Fruit fly (Drosophila melanogaster) whole organism, adult: ENCODE results near the gene CCDC53.

ENCODE experiments used
- CG11617 ChIP-seq: fragments of 200-800 bp; sonication (Bioruptor generic); optimal IDR thresholded peaks from 2 replicates; lab custom pipeline; 2017; ENCODE audit warnings: mild to moderate bottlenecking, missing biosample characterization, missing genetic modification reagents, missing genetic modification characterization
- CG14711 ChIP-seq: fragments of 200-800 bp; sonication (Bioruptor generic); optimal IDR thresholded peaks from 2 replicates; lab custom pipeline; 2018; ENCODE audit warnings: missing biosample characterization, mild to moderate bottlenecking, missing genetic modification characterization, moderate library complexity
- CG33017 ChIP-seq: fragments of 200-800 bp; sonication (Bioruptor generic); optimal IDR thresholded peaks from 2 replicates; lab custom pipeline; 2018; ENCODE audit warnings: missing biosample characterization, mild to moderate bottlenecking, missing genetic modification characterization, moderate library complexity
- CG5204 ChIP-seq: fragments of 200-800 bp; sonication (Bioruptor generic); optimal IDR thresholded peaks from 2 replicates; lab custom pipeline; 2016; ENCODE audit warnings: missing biosample characterization, missing genetic modification characterization
- CG7101 ChIP-seq: fragments of 200-800 bp; sonication (Bioruptor generic); optimal IDR thresholded peaks from 2 replicates; lab custom pipeline; 2018; ENCODE audit warnings: missing biosample characterization, mild to moderate bottlenecking, missing genetic modification characterization, moderate library complexity
- Mnt ChIP-seq: fragments of 200-800 bp; sonication (Bioruptor generic); optimal IDR thresholded peaks from 2 replicates; lab custom pipeline; 2016; ENCODE audit warnings: missing biosample characterization, mild to moderate bottlenecking, missing genetic modification characterization
- bab1 ChIP-seq: fragments of 200-800 bp; sonication (Bioruptor generic); optimal IDR thresholded peaks from 3 replicates; lab custom pipeline; 2019; ENCODE audit warnings: missing biosample characterization, mild to moderate bottlenecking, missing genetic modification characterization, moderate library complexity
- cnc ChIP-seq, 2 experiments: fragments of >200 bp; optimal IDR thresholded peaks; 2 replicates each; lab custom pipeline; 2017
- ovo ChIP-seq: fragments of 200-800 bp; sonication (Bioruptor generic); optimal IDR thresholded peaks from 2 replicates; lab custom pipeline; 2016; ENCODE audit warnings: missing biosample characterization, missing genetic modification characterization
- pad ChIP-seq: fragments of 200-800 bp; sonication (Bioruptor generic); optimal IDR thresholded peaks from 3 replicates; lab custom pipeline; 2017; ENCODE audit warnings: missing biosample characterization, missing genetic modification characterization, mild to moderate bottlenecking, moderate library complexity, missing genetic modification reagents
- tj ChIP-seq: fragments of 200-800 bp; sonication (Bioruptor generic); optimal IDR thresholded peaks from 3 replicates; lab custom pipeline; 2017; ENCODE audit warnings: missing biosample characterization, mild to moderate bottlenecking, missing genetic modification characterization, moderate library complexity
- toe ChIP-seq: fragments of 200-800 bp; sonication (Bioruptor generic); optimal IDR thresholded peaks from 2 replicates; lab custom pipeline; 2016; ENCODE audit warnings: missing biosample characterization, missing genetic modification characterization

DNA sequence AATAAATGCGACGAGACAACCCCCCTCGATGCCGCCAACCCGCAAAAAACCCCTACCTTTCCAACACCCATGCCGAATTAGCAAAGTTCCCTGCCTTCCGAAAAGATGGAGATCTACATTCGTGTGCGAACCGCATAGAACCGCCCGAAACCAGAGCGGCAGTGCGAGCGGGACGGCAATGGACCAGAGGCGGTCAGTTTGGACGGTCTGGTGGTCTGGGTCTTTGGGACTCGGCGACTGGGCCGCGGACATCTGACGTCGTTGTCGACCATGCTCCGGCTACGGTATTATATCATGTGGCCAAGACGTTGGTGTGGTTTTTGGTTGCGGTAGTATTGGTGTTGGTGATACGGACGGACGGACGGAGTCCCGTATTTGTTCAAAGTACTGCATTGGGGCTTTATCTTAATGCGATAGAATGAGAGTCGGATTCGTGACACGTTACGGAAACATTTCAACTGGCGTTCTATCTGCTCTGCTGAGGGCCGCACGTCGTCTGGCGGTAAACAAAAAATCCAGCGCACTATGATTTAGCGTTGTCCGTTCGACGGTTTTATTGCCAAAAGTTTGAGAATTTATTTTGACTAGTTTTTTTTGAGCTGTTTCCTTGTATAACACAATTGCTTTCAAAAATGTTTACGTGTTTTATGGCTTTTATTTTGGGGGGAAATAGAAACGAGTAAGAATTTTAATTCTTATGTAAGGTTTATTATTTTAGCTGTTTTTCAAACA lies 46.0 kb downstream of the CCDC53 start:
- no peak for TF ChIP-seq CG5204
- peak; percentile 2 for TF ChIP-seq tj (GFP tag; lab: Kevin White, UChicago)
- no peak for TF ChIP-seq ovo (GFP tag; lab: Kevin White, UChicago)
- no peak for TF ChIP-seq toe (GFP tag; lab: Kevin White, UChicago)
- no peak for TF ChIP-seq cnc (optimal IDR thresholded peaks at IDR 0.05; lab: Kevin White, UChicago)
- TF ChIP-seq pad (GFP tag; lab: Kevin White, UChicago) = no peak
- TF ChIP-seq CG11617 (GFP tag; lab: Kevin White, UChicago) = peak; percentile 55
- peak; percentile 38 for TF ChIP-seq CG7101
- TF ChIP-seq Mnt (GFP tag; lab: Kevin White, UChicago) = peak; percentile 27
- peak; percentile 25 for TF ChIP-seq CG14711
- no peak for TF ChIP-seq bab1 (GFP tag; lab: Kevin White, UChicago)
- TF ChIP-seq CG33017 (tag; lab: Kevin White, UChicago) = peak; percentile 48
